Worm (Caenorhabditis elegans): ENCODE measurements around the gene K08F8.7.

ce11 chrII:8745449-8746297 is 9.5 kb downstream of the K08F8.7 start:
- TF ChIP-seq ref-1 (GFP tag; conservative IDR thresholded peaks at IDR 0.05): no peak
- no peak for TF ChIP-seq klf-2 (GFP tag; conservative IDR thresholded peaks at IDR 0.05)
- no peak for TF ChIP-seq T22C8.4 (GFP tag; IDR thresholded peaks at IDR 0.05)
- no peak for TF ChIP-seq flt-1 (GFP tag; IDR thresholded peaks at IDR 0.05)
- no peak for TF ChIP-seq tab-1 (GFP tag; IDR thresholded peaks at IDR 0.05)
- TF ChIP-seq ztf-23 (GFP tag; IDR thresholded peaks at IDR 0.05): no peak
